Fruit fly (Drosophila melanogaster) whole organism: ENCODE data around the gene wisp.

ENCODE experiments used
- CG8478 ChIP-seq: fragments of >200 bp; optimal IDR thresholded peaks from 2 replicates; lab custom pipeline; 2018; ENCODE audit warnings: inconsistent platforms
- Dll ChIP-seq: fragments of >200 bp; optimal IDR thresholded peaks from 2 replicates; lab custom pipeline; 2017
- EcR ChIP-seq, 2 experiments: fragments of >200 bp; optimal IDR thresholded peaks; 2 replicates each; lab custom pipeline; 2017; ENCODE audit warnings: missing biosample characterization in 2 of 2, missing genetic modification characterization in 2 of 2, missing genetic modification reagents in 2 of 2
- psq ChIP-seq: fragments of >200 bp; optimal IDR thresholded peaks from 2 replicates; lab custom pipeline; 2017
- usp ChIP-seq: fragments of >200 bp; optimal IDR thresholded peaks from 2 replicates; lab custom pipeline; 2017; ENCODE audit warnings: missing biosample characterization, missing genetic modification characterization, mixed read lengths

DNA sequence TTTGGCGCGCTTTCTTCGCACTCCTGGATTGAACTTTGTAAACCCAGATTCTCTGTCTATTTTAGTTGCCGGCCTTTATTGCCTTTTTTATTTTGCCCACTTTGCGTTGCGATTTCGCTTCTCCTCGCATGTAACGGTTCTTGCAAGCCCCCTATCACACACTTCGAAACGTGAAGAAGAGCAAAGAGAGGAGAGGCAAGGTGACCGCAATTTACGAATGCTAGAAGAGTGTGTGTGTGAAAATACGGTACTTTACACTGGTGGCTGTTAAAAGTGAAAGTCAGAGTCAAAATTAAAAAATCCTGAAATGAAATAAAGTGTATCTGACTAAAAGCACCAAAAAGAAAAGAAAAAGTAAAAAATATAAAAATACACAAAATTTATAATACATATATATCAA, 455 bp downstream of the wisp start:
- TF ChIP-seq usp (no peak), psq (lab: Kevin White, UChicago) (no peak), CG8478 (lab: Kevin White, UChicago) (no peak), Dll (lab: Kevin White, UChicago) (no peak), EcR (GFP tag; optimal IDR thresholded peaks at IDR 0.05; lab: Kevin White, UChicago) (no peak)
